Fruit fly (Drosophila melanogaster) whole organism, embryonic: ENCODE measurements around the gene CG8289.

Source experiments
- Adf1 ChIP-seq: fragments of 200-800 bp; sonication (Bioruptor generic); IDR thresholded peaks from 2 replicates; pipeline ENCODE4 v1.3.6; 2022; ENCODE audit warnings: missing biosample characterization, missing genetic modification characterization
- Atf6 ChIP-seq: fragments of 200-800 bp; sonication (Bioruptor generic); IDR thresholded peaks from 2 replicates; pipeline ENCODE4 v1.3.6; 2022; ENCODE audit warnings: missing biosample characterization, missing genetic modification characterization
- Bteb2 ChIP-seq: fragments of 200-800 bp; sonication (Bioruptor generic); optimal IDR thresholded peaks from 2 replicates; lab custom pipeline; 2016; ENCODE audit warnings: missing biosample characterization, missing genetic modification characterization
- CG10267 ChIP-seq: fragments of 200-800 bp; sonication (Bioruptor generic); optimal IDR thresholded peaks from 2 replicates; lab custom pipeline; 2018; ENCODE audit warnings: missing biosample characterization, mild to moderate bottlenecking, missing genetic modification characterization, moderate library complexity
- CG10321 ChIP-seq: fragments of 200-800 bp; sonication (Bioruptor generic); IDR thresholded peaks from 2 replicates; pipeline ENCODE4 v1.3.6; 2022; ENCODE audit warnings: missing biosample characterization, missing genetic modification characterization
- CG10543 ChIP-seq: fragments of 200-800 bp; sonication (Bioruptor generic); optimal IDR thresholded peaks from 3 replicates; lab custom pipeline; 2017; ENCODE audit warnings: missing biosample characterization, mild to moderate bottlenecking, missing genetic modification characterization, moderate library complexity
- CG11398 ChIP-seq: fragments of 200-800 bp; sonication (Bioruptor generic); optimal IDR thresholded peaks from 2 replicates; lab custom pipeline; 2016; ENCODE audit warnings: missing biosample characterization, missing genetic modification characterization
- CG11560 ChIP-seq: fragments of 200-800 bp; sonication (Bioruptor generic); IDR thresholded peaks from 3 replicates; pipeline ENCODE4 v1.3.6; 2022; ENCODE audit warnings: missing biosample characterization, missing genetic modification characterization
- CG15479 ChIP-seq: fragments of 200-800 bp; sonication (Bioruptor generic); optimal IDR thresholded peaks from 3 replicates; lab custom pipeline; 2019; ENCODE audit warnings: missing biosample characterization, mild to moderate bottlenecking, missing genetic modification characterization, moderate library complexity
- CG15601 ChIP-seq: fragments of 200-800 bp; sonication (Bioruptor generic); optimal IDR thresholded peaks from 3 replicates; lab custom pipeline; 2019; ENCODE audit warnings: missing biosample characterization, mild to moderate bottlenecking, missing genetic modification characterization, moderate library complexity
- CG1602 ChIP-seq: fragments of 200-800 bp; sonication (Bioruptor generic); optimal IDR thresholded peaks from 3 replicates; lab custom pipeline; 2016; ENCODE audit warnings: missing biosample characterization, missing genetic modification characterization
- CG17385 ChIP-seq: fragments of 200-800 bp; sonication (Bioruptor generic); optimal IDR thresholded peaks from 3 replicates; lab custom pipeline; 2018; ENCODE audit warnings: missing biosample characterization, mild to moderate bottlenecking, missing genetic modification characterization
- CG1792 ChIP-seq: fragments of 200-800 bp; sonication (Bioruptor generic); optimal IDR thresholded peaks from 2 replicates; lab custom pipeline; 2016; ENCODE audit warnings: missing biosample characterization, missing genetic modification characterization
- CG2116 ChIP-seq: fragments of 200-800 bp; sonication (Bioruptor generic); optimal IDR thresholded peaks from 3 replicates; lab custom pipeline; 2018; ENCODE audit warnings: missing biosample characterization, mild to moderate bottlenecking, missing genetic modification characterization
- CG2678 ChIP-seq: fragments of 200-800 bp; sonication (Bioruptor generic); optimal IDR thresholded peaks from 3 replicates; lab custom pipeline; 2019; ENCODE audit warnings: missing biosample characterization, mild to moderate bottlenecking, missing genetic modification characterization, moderate library complexity
- CG30431 ChIP-seq: fragments of 200-800 bp; sonication (Bioruptor generic); optimal IDR thresholded peaks from 2 replicates; lab custom pipeline; 2017; ENCODE audit warnings: missing biosample characterization, missing genetic modification characterization
- CG33213 ChIP-seq: fragments of 200-800 bp; sonication (Bioruptor generic); optimal IDR thresholded peaks from 3 replicates; lab custom pipeline; 2016; ENCODE audit warnings: missing biosample characterization, missing genetic modification characterization
- CG33557 ChIP-seq: fragments of 200-800 bp; sonication (Bioruptor generic); optimal IDR thresholded peaks from 2 replicates; lab custom pipeline; 2019; ENCODE audit warnings: missing biosample characterization, mild to moderate bottlenecking, missing genetic modification characterization, moderate library complexity
- CG4360 ChIP-seq: fragments of 200-800 bp; sonication (Bioruptor generic); IDR thresholded peaks from 2 replicates; pipeline ENCODE4 v1.3.6; 2022; ENCODE audit warnings: missing biosample characterization, missing genetic modification characterization
- CG8281 ChIP-seq: fragments of 200-800 bp; sonication (Bioruptor generic); optimal IDR thresholded peaks from 2 replicates; lab custom pipeline; 2018; ENCODE audit warnings: missing biosample characterization, mild to moderate bottlenecking, missing genetic modification characterization, moderate library complexity
- Ets65A ChIP-seq: fragments of 200-800 bp; sonication (Bioruptor generic); peaks from one replicate; lab custom pipeline; 2016; ENCODE audit warnings: missing biosample characterization, missing genetic modification characterization
- Fer2 ChIP-seq: fragments of 200-800 bp; sonication (Bioruptor generic); optimal IDR thresholded peaks from 2 replicates; lab custom pipeline; 2018; ENCODE audit warnings: missing biosample characterization, mild to moderate bottlenecking, missing genetic modification characterization, moderate library complexity
- GATAe ChIP-seq: fragments of 200-800 bp; sonication (Bioruptor generic); conservative IDR thresholded peaks from 2 replicates; pipeline ENCODE4 v1.3.6; 2022; ENCODE audit warnings: missing biosample characterization, missing genetic modification characterization
- Nf-YB ChIP-seq: fragments of 200-800 bp; sonication (Bioruptor generic); optimal IDR thresholded peaks from 3 replicates; lab custom pipeline; 2019; ENCODE audit warnings: missing biosample characterization, mild to moderate bottlenecking, missing genetic modification characterization, moderate library complexity
- Pdp1 ChIP-seq, 2 experiments: fragments of 200-800 bp; sonication (Bioruptor generic); optimal IDR thresholded peaks; 3 replicates each; lab custom pipeline; 2016; ENCODE audit warnings: missing biosample characterization in 2 of 2, missing genetic modification characterization in 2 of 2, mild to moderate bottlenecking in 1 of 2, moderate library complexity in 1 of 2
- Rfx ChIP-seq: fragments of 200-800 bp; sonication (Bioruptor generic); IDR thresholded peaks from 2 replicates; pipeline ENCODE4 v1.3.6; 2022; ENCODE audit warnings: missing biosample characterization, missing genetic modification characterization
- Sin3A ChIP-seq: fragments of >200 bp; optimal IDR thresholded peaks from 2 replicates; lab custom pipeline; 2018
- Trl ChIP-seq, 3 experiments: fragments of >200 bp in 2 of 3; fragments of 200-800 bp in 1 of 3; sonication (Bioruptor generic) in 1 of 3; optimal IDR thresholded peaks; 2 replicates in 1 of 3; 3 replicates in 2 of 3; lab custom pipeline; 2016 to 2017; ENCODE audit warnings: missing biosample characterization in 1 of 3, missing genetic modification characterization in 1 of 3
- cad ChIP-seq: fragments of >200 bp; optimal IDR thresholded peaks from 2 replicates; lab custom pipeline; 2017; ENCODE audit warnings: missing biosample characterization, missing genetic modification characterization
- chif ChIP-seq, 2 experiments: fragments of 200-800 bp; sonication (Bioruptor generic); optimal IDR thresholded peaks; 3 replicates each; lab custom pipeline; 2016; ENCODE audit warnings: missing biosample characterization in 2 of 2, missing genetic modification characterization in 2 of 2
- croc ChIP-seq: fragments of 200-800 bp; sonication (Bioruptor generic); conservative IDR thresholded peaks from 3 replicates; pipeline ENCODE4 v1.3.6; 2022; ENCODE audit warnings: missing biosample characterization, missing genetic modification characterization
- crol ChIP-seq: fragments of 200-800 bp; sonication (Bioruptor generic); IDR thresholded peaks from 2 replicates; pipeline ENCODE4 v1.3.6; 2022; ENCODE audit warnings: missing biosample characterization, missing genetic modification characterization
- ewg ChIP-seq: fragments of 200-800 bp; sonication (Bioruptor generic); optimal IDR thresholded peaks from 3 replicates; lab custom pipeline; 2017; ENCODE audit warnings: mild to moderate bottlenecking, missing biosample characterization, missing genetic modification reagents, missing genetic modification characterization
- fd64A ChIP-seq: fragments of 200-800 bp; sonication (Bioruptor generic); optimal IDR thresholded peaks from 3 replicates; lab custom pipeline; 2018; ENCODE audit warnings: missing biosample characterization, mild to moderate bottlenecking, missing genetic modification characterization
- gem ChIP-seq: fragments of 200-800 bp; sonication (Bioruptor generic); optimal IDR thresholded peaks from 2 replicates; lab custom pipeline; 2019; ENCODE audit warnings: missing biosample characterization, mild to moderate bottlenecking, missing genetic modification characterization, moderate library complexity
- hb ChIP-seq: fragments of 200-800 bp; sonication (Bioruptor generic); IDR thresholded peaks from 3 replicates; pipeline ENCODE4 v1.3.6; 2022; ENCODE audit warnings: missing biosample characterization, missing genetic modification characterization; ENCODE audit not compliant: partially characterized antibody
- ind ChIP-seq: fragments of 200-800 bp; sonication (Bioruptor generic); optimal IDR thresholded peaks from 3 replicates; lab custom pipeline; 2016; ENCODE audit warnings: missing biosample characterization, missing genetic modification characterization
- inv ChIP-seq: fragments of 200-800 bp; sonication (Bioruptor generic); IDR thresholded peaks from 2 replicates; pipeline ENCODE4 v1.3.6; 2022; ENCODE audit warnings: missing biosample characterization, missing genetic modification characterization; ENCODE audit not compliant: partially characterized antibody
- nom ChIP-seq: fragments of 200-800 bp; sonication (Bioruptor generic); optimal IDR thresholded peaks from 2 replicates; lab custom pipeline; 2017; ENCODE audit warnings: missing biosample characterization, missing genetic modification characterization, mild to moderate bottlenecking, moderate library complexity, missing genetic modification reagents
- pho ChIP-seq: fragments of 200-800 bp; sonication (Bioruptor generic); optimal IDR thresholded peaks from 2 replicates; lab custom pipeline; 2016; ENCODE audit warnings: missing biosample characterization, missing genetic modification characterization
- sr ChIP-seq: fragments of 200-800 bp; sonication (Bioruptor generic); IDR thresholded peaks from 3 replicates; pipeline ENCODE4 v1.3.6; 2022; ENCODE audit warnings: missing biosample characterization, missing genetic modification characterization
- tio ChIP-seq: fragments of 200-800 bp; sonication (Bioruptor generic); optimal IDR thresholded peaks from 2 replicates; lab custom pipeline; 2017; ENCODE audit warnings: missing biosample characterization, missing genetic modification characterization, inconsistent platforms
- twi ChIP-seq: fragments of 200-800 bp; optimal IDR thresholded peaks from 2 replicates; lab custom pipeline; 2019; ENCODE audit warnings: missing biosample characterization, mild to moderate bottlenecking, missing genetic modification characterization, moderate library complexity
- yki ChIP-seq: fragments of >200 bp; optimal IDR thresholded peaks from 3 replicates; lab custom pipeline; 2018
- z ChIP-seq: fragments of 200-800 bp; sonication (Bioruptor generic); IDR thresholded peaks from 3 replicates; pipeline ENCODE4 v1.3.6; 2022; ENCODE audit warnings: missing biosample characterization, missing genetic modification characterization

Gene CG8289

dm6 chrX:17651216-17651997, 15.6 kb upstream of the CG8289 start:
- TF ChIP-seq CG10321 (GFP tag; lab: Robert Waterston, UW) (peak; percentile 88; the same call in 1 of the 2 replicates), nom (GFP tag; lab: Kevin White, UChicago) (peak; percentile 38), Trl (optimal IDR thresholded peaks at IDR 0.05; lab: Kevin White, UChicago) (peak; percentile 57 to 89), Trl (GFP tag; optimal IDR thresholded peaks at IDR 0.05; lab: Kevin White, UChicago) (no peak), ewg (peak; percentile 19), cad (GFP tag; lab: Kevin White, UChicago) (no peak), Adf1 (GFP tag; lab: Robert Waterston, UW) (0 out of 2 replicates have a peak, but pooled peaks have one; percentile 21), twi (tag; lab: Kevin White, UChicago) (peak; percentile 42), sr (GFP tag; lab: Robert Waterston, UW) (peak; percentile 77), tio (no peak), CG4360 (GFP tag; lab: Robert Waterston, UW) (peak; percentile 96), yki (lab: Kevin White, UChicago) (peak; percentile 58), Rfx (no peak), Pdp1 (GFP tag; optimal IDR thresholded peaks at IDR 0.05; lab: Kevin White, UChicago) (peak in 1 of 2 experiments; percentile 10), CG15479 (GFP tag; lab: Kevin White, UChicago) (peak; percentile 90), Ets65A (GFP tag; lab: Kevin White, UChicago) (peak; percentile 42), z (peak; percentile 80)

- TF ChIP-seq sr (GFP tag; lab: Robert Waterston, UW) (0 out of 3 replicates have a peak, but pooled peaks have one; percentile 29), CG33557 (GFP tag; lab: Kevin White, UChicago) (no peak), z (peak; percentile 65; the same call in 2 of the 3 replicates), crol (GFP tag; lab: Robert Waterston, UW) (peak; percentile 94)
Observed at dm6 chrX:17640837-17641236, 5.0 kb upstream of the CG8289 start.

- TF ChIP-seq CG2678 (tag; lab: Kevin White, UChicago) (no peak), Sin3A (lab: Kevin White, UChicago) (peak; percentile 75), fd64A (GFP tag; lab: Kevin White, UChicago) (no peak), croc (GFP tag; lab: Robert Waterston, UW) (peak; percentile 69), Bteb2 (GFP tag; lab: Kevin White, UChicago) (peak; percentile 88), hb (GFP tag; lab: Robert Waterston, UW) (peak; percentile 84), Atf6 (GFP tag; lab: Robert Waterston, UW) (peak; percentile 87), Nf-YB (GFP tag; lab: Kevin White, UChicago) (peak; percentile 45), z (no peak), CG17385 (GFP tag; lab: Kevin White, UChicago) (peak; percentile 75), CG11398 (peak; percentile 31), gem (tag; lab: Kevin White, UChicago) (peak; percentile 90), CG2116 (GFP tag; lab: Kevin White, UChicago) (peak; percentile 89), ind (GFP tag; lab: Kevin White, UChicago) (peak; percentile 87), inv (peak; percentile 88), CG11560 (tag; lab: Robert Waterston, UW) (peak; percentile 96), CG15601 (tag; lab: Kevin White, UChicago) (peak; percentile 80), CG10267 (tag; lab: Kevin White, UChicago) (peak; percentile 98), CG33213 (GFP tag; lab: Kevin White, UChicago) (peak; percentile 79), CG10321 (GFP tag; lab: Robert Waterston, UW) (peak; percentile 49; the same call in 1 of the 2 replicates), CG30431 (GFP tag; lab: Kevin White, UChicago) (peak; percentile 47), GATAe (no peak; the same call in 1 of the 2 replicates), CG10543 (peak; percentile 57), CG1792 (GFP tag; lab: Kevin White, UChicago) (peak; percentile 58), Fer2 (tag; lab: Kevin White, UChicago) (peak; percentile 52), CG8281 (tag; lab: Kevin White, UChicago) (no peak), chif (GFP tag; optimal IDR thresholded peaks at IDR 0.05; lab: Kevin White, UChicago) (peak; percentile 79 to 81), pho (peak; percentile 88), CG1602 (GFP tag; lab: Kevin White, UChicago) (peak; percentile 83)
Observed at dm6 chrX:17631996-17632612, 3.7 kb downstream of the CG8289 start, which contains the start of the genes corolla and ND-24. Gene corolla, minus strand, starts transcription at chrX:17632047. Gene ND-24, plus strand, starts transcription at chrX:17632089.
